Worm (Caenorhabditis elegans) whole organism, late embryonic: ENCODE results near the gene hacd-1.

Experiments
- C38D4.7 ChIP-seq: fragments of 200-800 bp; sonication (Bioruptor generic); optimal IDR thresholded peaks from 2 replicates; lab custom pipeline; 2018; ENCODE audit warnings: mild to moderate bottlenecking, missing genetic modification characterization, moderate library complexity, missing compliant biosample characterization
- F13H6.1 ChIP-seq: sonication (generic microtip); optimal IDR thresholded peaks from 2 replicates; lab custom pipeline; 2016; ENCODE audit warnings: missing genetic modification characterization, missing compliant biosample characterization
- K02D7.2 ChIP-seq: sonication (generic microtip); optimal IDR thresholded peaks from 2 replicates; lab custom pipeline; 2017; ENCODE audit warnings: mild to moderate bottlenecking, missing genetic modification characterization, missing compliant biosample characterization
- K09A11.1 ChIP-seq: sonication (generic microtip); optimal IDR thresholded peaks from 2 replicates; lab custom pipeline; 2017; ENCODE audit warnings: antibody characterized with exemption, mild to moderate bottlenecking, missing genetic modification characterization, missing compliant biosample characterization; ENCODE audit not compliant: insufficient read depth
- Y22D7AL.16 ChIP-seq: sonication (generic microtip); optimal IDR thresholded peaks from 2 replicates; lab custom pipeline; 2016; ENCODE audit warnings: missing genetic modification characterization, missing compliant biosample characterization
- ahr-1 ChIP-seq: sonication (generic microtip); optimal IDR thresholded peaks from 2 replicates; lab custom pipeline; 2016; ENCODE audit warnings: missing genetic modification characterization, missing compliant biosample characterization
- ceh-14 ChIP-seq: sonication (generic microtip); optimal IDR thresholded peaks from 2 replicates; lab custom pipeline; 2016; ENCODE audit warnings: missing genotype, missing genetic modification characterization, missing compliant biosample characterization
- ceh-18 ChIP-seq: sonication (generic microtip); optimal IDR thresholded peaks from 2 replicates; lab custom pipeline; 2016; ENCODE audit warnings: missing genetic modification characterization, missing compliant biosample characterization
- ceh-2 ChIP-seq: sonication (generic microtip); optimal IDR thresholded peaks from 2 replicates; lab custom pipeline; 2016; ENCODE audit warnings: missing genotype, missing genetic modification characterization, missing compliant biosample characterization
- ceh-30 ChIP-seq: fragments of 150-350 bp; optimal IDR thresholded peaks from 2 replicates; lab custom pipeline; 2014; ENCODE audit warnings: missing biosample characterization, missing genetic modification characterization
- ceh-48 ChIP-seq: sonication (generic microtip); optimal IDR thresholded peaks from 2 replicates; lab custom pipeline; 2016; ENCODE audit warnings: missing genetic modification characterization, inconsistent platforms, missing compliant biosample characterization
- ceh-9 ChIP-seq: sonication (generic microtip); optimal IDR thresholded peaks from 2 replicates; lab custom pipeline; 2016; ENCODE audit warnings: mild to moderate bottlenecking, missing genetic modification characterization, inconsistent platforms, missing compliant biosample characterization
- che-1 ChIP-seq: sonication (generic microtip); optimal IDR thresholded peaks from 2 replicates; lab custom pipeline; 2016; ENCODE audit warnings: mild to moderate bottlenecking, missing genetic modification characterization, missing compliant biosample characterization
- elt-4 ChIP-seq: sonication (generic microtip); optimal IDR thresholded peaks from 2 replicates; lab custom pipeline; 2016; ENCODE audit warnings: missing genetic modification characterization, missing compliant biosample characterization
- ets-4 ChIP-seq: sonication (generic microtip); optimal IDR thresholded peaks from 2 replicates; lab custom pipeline; 2016; ENCODE audit warnings: missing genetic modification characterization, missing compliant biosample characterization
- fax-1 ChIP-seq: sonication (generic microtip); optimal IDR thresholded peaks from 2 replicates; lab custom pipeline; 2016; ENCODE audit warnings: missing genotype, missing genetic modification characterization, missing compliant biosample characterization
- gmeb-2 ChIP-seq: sonication (generic microtip); optimal IDR thresholded peaks from 2 replicates; lab custom pipeline; 2016; ENCODE audit warnings: missing genetic modification characterization, inconsistent platforms, missing compliant biosample characterization
- hlh-6 ChIP-seq: sonication (generic microtip); optimal IDR thresholded peaks from 2 replicates; lab custom pipeline; 2016; ENCODE audit warnings: missing genotype, missing genetic modification characterization, missing compliant biosample characterization
- hlh-8 ChIP-seq: sonication (generic microtip); optimal IDR thresholded peaks from 2 replicates; lab custom pipeline; 2016; ENCODE audit warnings: missing genotype, missing genetic modification characterization, missing compliant biosample characterization
- lin-11 ChIP-seq: fragments of 200-800 bp; sonication (Bioruptor generic); optimal IDR thresholded peaks from 2 replicates; lab custom pipeline; 2018; ENCODE audit warnings: mild to moderate bottlenecking, missing genetic modification characterization, missing compliant biosample characterization
- nfya-1 ChIP-seq: sonication (generic microtip); optimal IDR thresholded peaks from 2 replicates; lab custom pipeline; 2017; ENCODE audit warnings: missing genetic modification characterization, mild to moderate bottlenecking, missing compliant biosample characterization, antibody characterized with exemption, moderate library complexity
- nhr-11 ChIP-seq: fragments of 150-350 bp; optimal IDR thresholded peaks from 2 replicates; lab custom pipeline; 2014; ENCODE audit warnings: missing biosample characterization, missing genetic modification characterization
- pag-3 ChIP-seq: sonication (generic microtip); optimal IDR thresholded peaks from 2 replicates; lab custom pipeline; 2016; ENCODE audit warnings: missing compliant biosample characterization, missing genetic modification characterization, borderline replicate concordance
- pax-1 ChIP-seq: fragments of 150-350 bp; optimal IDR thresholded peaks from 2 replicates; lab custom pipeline; 2014; ENCODE audit warnings: missing biosample characterization, missing genetic modification characterization
- pha-2 ChIP-seq: sonication (generic microtip); optimal IDR thresholded peaks from 2 replicates; lab custom pipeline; 2017; ENCODE audit warnings: mild to moderate bottlenecking, missing genetic modification characterization, missing compliant biosample characterization
- pqm-1 ChIP-seq: sonication (generic microtip); optimal IDR thresholded peaks from 2 replicates; lab custom pipeline; 2016; ENCODE audit warnings: missing genetic modification characterization, missing compliant biosample characterization
- pros-1 ChIP-seq: fragments of 150-350 bp; optimal IDR thresholded peaks from 2 replicates; lab custom pipeline; 2014; ENCODE audit warnings: missing biosample characterization, missing genetic modification reagents, missing genetic modification characterization
- rnt-1 ChIP-seq: sonication (generic microtip); optimal IDR thresholded peaks from 2 replicates; lab custom pipeline; 2016; ENCODE audit warnings: missing genetic modification characterization, missing compliant biosample characterization
- sdc-2 ChIP-seq: sonication (generic microtip); optimal IDR thresholded peaks from 2 replicates; lab custom pipeline; 2016; ENCODE audit warnings: missing genotype, missing genetic modification characterization, missing compliant biosample characterization
- sox-2 ChIP-seq: fragments of 200-800 bp; sonication (Bioruptor generic); IDR thresholded peaks from 2 replicates; pipeline ENCODE4 v1.3.6; 2022; ENCODE audit warnings: missing genetic modification reagents, missing genetic modification characterization, missing compliant biosample characterization
- tbx-7 ChIP-seq: sonication (generic microtip); optimal IDR thresholded peaks from 2 replicates; lab custom pipeline; 2016; ENCODE audit warnings: missing genotype, missing genetic modification characterization, missing compliant biosample characterization
- ttx-3 ChIP-seq: sonication (generic microtip); optimal IDR thresholded peaks from 2 replicates; lab custom pipeline; 2016; ENCODE audit warnings: missing genetic modification reagents, missing genetic modification characterization, missing compliant biosample characterization
- unc-3 ChIP-seq, 2 experiments: fragments of 200-800 bp in 1 of 2; sonication (Bioruptor generic) in 1 of 2; sonication (generic microtip) in 1 of 2; conservative IDR thresholded peaks in 1 of 2; optimal IDR thresholded peaks in 1 of 2; 2 replicates each; pipeline versions ENCODE4 v1.3.6 to Lab custom; 2016 to 2022; ENCODE audit warnings: missing compliant biosample characterization in 2 of 2, missing genetic modification characterization in 2 of 2, missing genetic modification reagents in 1 of 2
- unc-55 ChIP-seq: sonication (generic microtip); optimal IDR thresholded peaks from 2 replicates; lab custom pipeline; 2017; ENCODE audit warnings: missing biosample characterization, missing genetic modification reagents, missing genetic modification characterization
- unc-86 ChIP-seq: sonication (generic microtip); optimal IDR thresholded peaks from 2 replicates; lab custom pipeline; 2016; ENCODE audit warnings: missing genetic modification characterization, missing compliant biosample characterization
- zip-5 ChIP-seq: sonication (generic microtip); optimal IDR thresholded peaks from 2 replicates; lab custom pipeline; 2016; ENCODE audit warnings: missing genetic modification characterization, missing compliant biosample characterization
- ztf-16 ChIP-seq: sonication (generic microtip); optimal IDR thresholded peaks from 2 replicates; lab custom pipeline; 2017; ENCODE audit warnings: missing genetic modification characterization, missing compliant biosample characterization

hacd-1 gene

ce11 chrV:1442042-1442441, 18.1 kb upstream of the hacd-1 start, which contains the start of gene cnc-11:
Gene cnc-11 (plus strand): TSS chrV:1442342.
- no peak for TF ChIP-seq pag-3 (tag; lab: Kevin White, UChicago)
- no peak for TF ChIP-seq F13H6.1 (tag; lab: Kevin White, UChicago)
- no peak for TF ChIP-seq sdc-2 (tag; lab: Kevin White, UChicago)
- no peak for TF ChIP-seq ceh-9 (tag; lab: Kevin White, UChicago)
- TF ChIP-seq pax-1: no peak

DNA sequence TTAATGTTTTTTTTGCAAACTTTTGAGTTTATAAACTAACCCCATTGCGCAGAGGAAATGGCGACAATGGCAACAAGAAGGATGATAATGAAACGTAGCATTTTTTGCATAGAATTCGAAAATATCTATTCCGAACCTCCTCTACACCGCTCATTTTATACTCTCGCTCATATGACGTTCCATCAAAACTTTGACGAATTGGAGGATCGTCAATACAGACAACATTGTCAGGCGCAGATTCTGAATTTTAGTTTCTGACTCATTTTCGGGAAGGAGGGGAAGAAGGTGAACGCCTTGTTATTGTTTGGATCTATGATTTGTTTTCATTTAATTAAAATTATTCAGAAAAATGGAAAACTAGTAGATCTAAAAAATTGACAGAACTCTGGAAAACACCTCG, 16.0 kb upstream of the hacd-1 start, which contains the start of gene cnc-1:
cnc-1 (minus strand) TSS at position 101 of the 400 bp plus-strand sequence.
- TF ChIP-seq hlh-6 (tag; lab: Kevin White, UChicago): no peak
- no peak for TF ChIP-seq zip-5
- TF ChIP-seq hlh-8 (tag; lab: Kevin White, UChicago): no peak
- TF ChIP-seq che-1 (tag; lab: Kevin White, UChicago): no peak
- no peak for TF ChIP-seq sox-2 (GFP tag; lab: Robert Waterston, UW)
- TF ChIP-seq unc-55: no peak
- TF ChIP-seq ets-4 (tag; lab: Kevin White, UChicago): no peak
- no peak for TF ChIP-seq unc-3 (GFP tag; conservative IDR thresholded peaks at IDR 0.05; lab: Robert Waterston, UW)
- TF ChIP-seq unc-3 (tag; optimal IDR thresholded peaks at IDR 0.05; lab: Kevin White, UChicago): no peak
- TF ChIP-seq nfya-1: no peak
- TF ChIP-seq C38D4.7: no peak
- no peak for TF ChIP-seq elt-4 (tag; lab: Kevin White, UChicago)
- no peak for TF ChIP-seq ceh-14 (tag; lab: Kevin White, UChicago)
- TF ChIP-seq K09A11.1 (tag; lab: Kevin White, UChicago): no peak
- no peak for TF ChIP-seq sdc-2 (tag; lab: Kevin White, UChicago)
- TF ChIP-seq nhr-11 (tag; lab: Kevin White, UChicago): no peak
- TF ChIP-seq gmeb-2 (tag; lab: Kevin White, UChicago): no peak
- TF ChIP-seq ahr-1 (tag; lab: Kevin White, UChicago): no peak

DNA sequence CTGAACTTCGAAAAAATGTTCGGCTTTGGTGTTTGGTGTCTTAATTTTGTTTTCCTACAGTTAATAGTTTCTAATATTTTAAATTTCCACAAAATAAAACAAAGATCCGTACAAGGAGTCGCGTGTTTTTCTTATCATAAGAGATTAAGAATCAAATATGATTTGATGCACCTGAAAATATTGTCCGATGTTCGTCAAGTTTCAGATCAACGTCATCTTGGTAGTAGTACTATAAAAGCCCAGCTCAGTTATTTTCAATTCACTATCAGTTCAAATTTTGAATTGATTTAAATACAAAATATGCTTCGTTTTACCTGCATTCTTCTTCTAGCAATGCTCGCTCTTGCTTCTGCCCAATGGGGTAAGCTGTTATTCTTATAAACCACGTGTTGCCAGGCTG, 15.1 kb upstream of the hacd-1 start, which contains the start of gene cnc-5:
cnc-5 (plus strand) TSS at position 301 of the 400 bp plus-strand sequence.
- TF ChIP-seq pha-2 (tag; lab: Kevin White, UChicago) (no peak), ceh-2 (tag; lab: Kevin White, UChicago) (no peak), pqm-1 (no peak), C38D4.7 (no peak), unc-86 (tag; lab: Kevin White, UChicago) (no peak), rnt-1 (no peak), ttx-3 (tag; lab: Kevin White, UChicago) (no peak), lin-11 (tag; lab: Kevin White, UChicago) (no peak), ceh-48 (tag; lab: Kevin White, UChicago) (no peak), hlh-8 (tag; lab: Kevin White, UChicago) (no peak), ceh-30 (tag; lab: Kevin White, UChicago) (no peak), Y22D7AL.16 (tag; lab: Kevin White, UChicago) (no peak)

ce11 chrV:1447079-1447478, 13.1 kb upstream of the hacd-1 start, which contains the start of gene cnc-4:
Gene cnc-4 (plus strand): TSS chrV:1447195.
- TF ChIP-seq fax-1 (no peak), pros-1 (tag; lab: Kevin White, UChicago) (no peak), pax-1 (no peak), lin-11 (tag; lab: Kevin White, UChicago) (no peak), C38D4.7 (no peak), ceh-18 (no peak), ztf-16 (no peak), tbx-7 (tag; lab: Kevin White, UChicago) (no peak), K09A11.1 (tag; lab: Kevin White, UChicago) (no peak), K02D7.2 (tag; lab: Kevin White, UChicago) (no peak), pqm-1 (no peak), pag-3 (tag; lab: Kevin White, UChicago) (no peak), ceh-48 (tag; lab: Kevin White, UChicago) (no peak), nhr-11 (tag; lab: Kevin White, UChicago) (no peak)
